Fruit fly (Drosophila melanogaster): ENCODE measurements around the gene Gbeta13F.

Gene Gbeta13F

DNA sequence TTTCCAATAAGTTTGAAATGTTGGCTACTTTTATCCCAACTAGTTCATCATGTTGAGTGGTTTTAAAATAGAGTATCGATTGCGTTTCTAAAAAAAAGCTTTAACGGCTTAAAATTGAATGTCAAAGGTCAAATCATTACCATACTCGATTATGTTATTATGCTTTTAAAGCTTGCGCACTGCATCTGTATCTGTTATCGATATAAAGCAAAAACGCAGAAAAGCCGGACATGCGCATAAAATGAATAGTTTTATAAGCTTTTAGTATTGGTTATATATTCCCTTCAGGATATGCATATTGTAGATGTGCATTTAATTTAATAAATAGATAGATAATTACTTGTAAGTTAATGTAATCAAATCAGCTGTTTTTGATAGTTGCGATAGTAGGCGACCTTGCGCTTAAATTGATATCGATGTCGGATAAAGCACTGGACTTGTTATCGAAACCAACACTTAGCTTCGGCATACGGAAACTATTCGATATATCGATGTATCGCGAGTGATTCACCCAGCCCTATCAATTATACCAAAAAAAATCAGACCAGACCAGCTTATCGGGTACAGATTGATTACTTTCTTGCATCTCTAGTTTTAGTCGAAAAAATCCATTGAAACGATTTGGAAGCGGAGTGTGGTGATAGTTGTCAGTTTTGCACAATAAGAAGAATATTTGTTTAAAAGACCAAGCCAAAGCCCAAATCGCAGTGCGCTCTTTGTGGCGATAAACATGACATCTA is 31.9 kb downstream of the Gbeta13F start, which contains the start of gene shi (continued):
- TF ChIP-seq fu2 (GFP tag; optimal IDR thresholded peaks at IDR 0.05), result no peak
- TF ChIP-seq cato (GFP tag; optimal IDR thresholded peaks at IDR 0.05; ENCODE audit: borderline replicate concordance), result no peak
- TF ChIP-seq gro (GFP tag; optimal IDR thresholded peaks at IDR 0.05), result peak; percentile 27
- TF ChIP-seq Dll (GFP tag; IDR thresholded peaks at IDR 0.05; ENCODE audit: partially characterized antibody), result peak; percentile 95
- TF ChIP-seq CG18262 (tag; optimal IDR thresholded peaks at IDR 0.05), result no peak
- peak in 1 of 2 experiments; percentile 87 for TF ChIP-seq crp (GFP tag; optimal IDR thresholded peaks at IDR 0.05)
- no peak for TF ChIP-seq Ravus (GFP tag; IDR thresholded peaks at IDR 0.05)
- peak; percentile 19 for TF ChIP-seq kni (GFP tag; optimal IDR thresholded peaks at IDR 0.05)
- TF ChIP-seq psq (GFP tag; optimal IDR thresholded peaks at IDR 0.05), result no peak
- TF ChIP-seq fd96Cb (tag; optimal IDR thresholded peaks at IDR 0.05), result no peak
- TF ChIP-seq CG2116 (GFP tag; optimal IDR thresholded peaks at IDR 0.05), result peak; percentile 89
- no peak for TF ChIP-seq Dip2 (GFP tag; IDR thresholded peaks at IDR 0.05)
- no peak for TF ChIP-seq maf-S (GFP tag; optimal IDR thresholded peaks at IDR 0.05)
- peak; percentile 96 for TF ChIP-seq mld (GFP tag; IDR thresholded peaks at IDR 0.05; ENCODE audit: partially characterized antibody)
- peak; percentile 75 for TF ChIP-seq CG13894 (tag; optimal IDR thresholded peaks at IDR 0.05)
- TF ChIP-seq Myb (GFP tag; optimal IDR thresholded peaks at IDR 0.05), result peak; percentile 55
- no peak for TF ChIP-seq B-H1 (GFP tag; IDR thresholded peaks at IDR 0.05)
- peak; percentile 48 for TF ChIP-seq CG8290 (GFP tag; optimal IDR thresholded peaks at IDR 0.05)
- TF ChIP-seq CG8290 (tag; optimal IDR thresholded peaks at IDR 0.05), result peak in 1 of 2 experiments; percentile 75
- peak; percentile 73 for TF ChIP-seq HmgZ (tag; optimal IDR thresholded peaks at IDR 0.05)
- TF ChIP-seq PHDP (tag; optimal IDR thresholded peaks at IDR 0.05), result peak; percentile 11
- TF ChIP-seq CHES-1-like (GFP tag; optimal IDR thresholded peaks at IDR 0.05), result peak; percentile 44
- peak; percentile 94 for TF ChIP-seq Sry-δ (GFP tag; optimal IDR thresholded peaks at IDR 0.05)
- TF ChIP-seq CG12659 (GFP tag; optimal IDR thresholded peaks at IDR 0.05), result peak; percentile 76
- TF ChIP-seq TFAM (GFP tag; optimal IDR thresholded peaks at IDR 0.05), result no peak
- peak; percentile 32 for TF ChIP-seq CrebB (tag; optimal IDR thresholded peaks at IDR 0.05)
- peak; percentile 96 for TF ChIP-seq Dref (GFP tag; IDR thresholded peaks at IDR 0.05)
- TF ChIP-seq ac (GFP tag; optimal IDR thresholded peaks at IDR 0.05), result no peak
- TF ChIP-seq ewg (GFP tag; optimal IDR thresholded peaks at IDR 0.05), result peak; percentile 97
- peak; percentile 89 for TF ChIP-seq CG15601 (tag; optimal IDR thresholded peaks at IDR 0.05)
- peak; percentile 46 for TF ChIP-seq CG2712 (tag; optimal IDR thresholded peaks at IDR 0.05)
- no peak for TF ChIP-seq Mes4 (GFP tag; optimal IDR thresholded peaks at IDR 0.05)
- TF ChIP-seq bcd (GFP tag; optimal IDR thresholded peaks at IDR 0.05), result peak; percentile 3
- peak; percentile 70 for TF ChIP-seq CG10267 (tag; optimal IDR thresholded peaks at IDR 0.05)
- no peak for TF ChIP-seq ranshi (GFP tag; IDR thresholded peaks at IDR 0.05)
- no peak for TF ChIP-seq unpg (GFP tag; optimal IDR thresholded peaks at IDR 0.05)
- TF ChIP-seq CG3847 (GFP tag; IDR thresholded peaks at IDR 0.05), result no peak
- TF ChIP-seq CG9876 (GFP tag; optimal IDR thresholded peaks at IDR 0.05), result no peak
- peak; percentile 46 for TF ChIP-seq zen (tag; optimal IDR thresholded peaks at IDR 0.05)
- peak; percentile 91 for TF ChIP-seq Doc3 (GFP tag; IDR thresholded peaks at IDR 0.05; ENCODE audit: partially characterized antibody)
- no peak for TF ChIP-seq ab (GFP tag; optimal IDR thresholded peaks at IDR 0.05)
- peak; percentile 59 for TF ChIP-seq mirr (GFP tag; optimal IDR thresholded peaks at IDR 0.05)
- peak; percentile 99 for TF ChIP-seq amos (GFP tag; IDR thresholded peaks at IDR 0.05; ENCODE audit: partially characterized antibody)
- no peak for TF ChIP-seq CG10959 (GFP tag; IDR thresholded peaks at IDR 0.05)
- no peak for TF ChIP-seq CG32772 (GFP tag; IDR thresholded peaks at IDR 0.05)
- TF ChIP-seq tup (GFP tag; optimal IDR thresholded peaks at IDR 0.05), result no peak
- peak; percentile 46 for TF ChIP-seq CG12769 (tag; optimal IDR thresholded peaks at IDR 0.05)
- TF ChIP-seq row (GFP tag; IDR thresholded peaks at IDR 0.05), result peak; percentile 67
- TF ChIP-seq Six4 (GFP tag; optimal IDR thresholded peaks at IDR 0.05), result no peak

Measured in whole organism, embryonic.